Worm (Caenorhabditis elegans) whole organism, L4/young adult: ENCODE data around the gene grd-9.

Experiments used
- W03F9.2 ChIP-seq: fragments of 150-350 bp; optimal IDR thresholded peaks from 2 replicates; lab custom pipeline; 2014; ENCODE audit warnings: missing biosample characterization, missing genetic modification characterization
- dao-5 ChIP-seq: sonication (generic microtip); optimal IDR thresholded peaks from 2 replicates; lab custom pipeline; 2016; ENCODE audit warnings: missing genotype, missing genetic modification characterization, moderate library complexity, missing compliant biosample characterization
- him-1 ChIP-seq: sonication (generic microtip); optimal IDR thresholded peaks from 2 replicates; lab custom pipeline; 2016; ENCODE audit warnings: missing genotype, missing genetic modification reagents, missing genetic modification characterization, missing compliant biosample characterization

Gene grd-9

DNA sequence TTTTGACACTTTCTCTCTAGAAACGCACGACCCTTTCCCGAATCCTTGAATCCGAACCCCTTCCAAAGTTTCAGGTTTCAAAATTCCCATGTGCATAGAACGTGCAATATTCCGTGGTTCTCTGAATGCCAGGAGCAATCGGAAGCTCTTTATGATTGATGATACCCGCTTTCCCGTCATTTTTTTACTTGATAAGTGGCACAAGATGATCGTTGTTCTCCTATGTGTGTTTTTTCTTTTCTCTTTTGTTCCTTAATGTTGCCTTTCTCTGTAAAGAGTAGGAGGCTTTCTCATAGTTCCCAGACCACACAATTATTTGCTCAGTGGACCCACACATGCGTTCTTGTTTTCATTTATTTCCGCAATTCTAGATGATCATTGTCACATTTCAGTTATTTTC is 6.3 kb upstream of the grd-9 start:
- TF ChIP-seq him-1 (tag; lab: Kevin White, UChicago) (no peak), dao-5 (tag; lab: Kevin White, UChicago) (no peak), W03F9.2 (no peak)

DNA sequence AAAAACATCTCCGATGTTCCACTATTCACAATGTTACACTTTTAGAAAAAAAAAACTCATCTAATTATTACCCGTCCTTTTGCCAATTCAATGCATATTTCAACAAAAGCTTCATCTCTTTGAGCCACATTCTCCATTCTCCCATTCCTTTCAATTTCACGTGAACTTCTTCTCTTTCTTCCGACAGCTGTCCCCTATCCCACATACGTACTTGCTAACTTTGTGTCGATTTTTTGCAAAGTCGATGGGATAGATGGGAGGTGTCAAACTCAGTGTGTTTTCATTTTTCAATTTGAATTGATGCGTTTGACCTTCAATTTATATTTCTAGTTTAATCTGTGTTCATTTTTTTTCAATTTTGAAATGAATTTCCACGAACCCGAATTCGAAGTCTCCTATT is 3.9 kb upstream of the grd-9 start:
- TF ChIP-seq him-1 (tag; lab: Kevin White, UChicago) (no peak), W03F9.2 (no peak), dao-5 (tag; lab: Kevin White, UChicago) (no peak)

DNA sequence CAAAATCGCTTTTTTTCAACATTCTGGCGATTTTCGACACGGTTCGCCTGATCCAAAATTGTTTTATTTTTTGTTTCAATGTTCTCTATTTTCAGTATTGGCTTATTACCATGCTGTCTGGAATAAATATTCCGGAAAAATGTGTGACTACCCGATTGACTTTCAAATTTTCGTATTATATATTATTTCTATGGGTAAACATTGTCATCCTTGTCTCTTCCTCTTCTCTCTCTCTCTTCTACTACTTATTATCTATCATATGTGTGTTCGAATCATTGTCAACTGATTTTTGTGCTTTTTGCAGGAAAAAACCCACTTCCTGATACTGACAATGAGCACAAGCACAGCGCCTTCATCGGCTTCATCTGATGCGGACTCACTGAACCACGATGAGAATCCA is 2.1 kb upstream of the grd-9 start, which contains the start of gene C04E6.7:
Gene C04E6.7, plus strand, starts transcription at position 301 of the 400 bp plus-strand sequence.
- TF ChIP-seq W03F9.2: no peak
- no peak for TF ChIP-seq him-1 (tag; lab: Kevin White, UChicago)
- TF ChIP-seq dao-5 (tag; lab: Kevin White, UChicago): no peak

ce11 chrV:5899940-5900339 is 4.8 kb downstream of the grd-9 start, which contains the start of gene srd-16:
srd-16 (minus strand) TSS chrV:5900040.
- TF ChIP-seq W03F9.2 (no peak), dao-5 (tag; lab: Kevin White, UChicago) (no peak), him-1 (tag; lab: Kevin White, UChicago) (no peak)

DNA sequence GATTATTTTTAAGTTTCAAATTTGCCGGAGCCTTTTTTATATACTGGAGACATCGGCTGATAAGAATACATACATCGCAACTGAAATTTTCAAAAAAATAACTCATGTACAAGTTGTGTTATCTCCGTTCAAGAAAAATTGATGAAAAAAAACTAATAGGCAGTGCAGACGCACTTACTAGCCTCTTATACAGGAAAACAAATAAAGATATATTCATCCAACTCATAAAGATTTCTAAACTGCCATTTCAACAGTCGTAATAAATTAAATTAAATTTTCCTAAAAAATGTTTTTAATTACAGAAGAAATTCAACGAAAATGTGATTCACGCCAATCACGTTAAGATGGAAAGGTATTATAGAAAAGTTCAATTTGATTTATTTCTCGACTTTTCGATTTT is 6.7 kb downstream of the grd-9 start, which contains the start of gene C04E6.5:
Gene C04E6.5, plus strand, starts transcription at position 301 of the 400 bp plus-strand sequence.
- TF ChIP-seq him-1 (tag; lab: Kevin White, UChicago): no peak
- no peak for TF ChIP-seq dao-5 (tag; lab: Kevin White, UChicago)
- TF ChIP-seq W03F9.2: no peak

DNA sequence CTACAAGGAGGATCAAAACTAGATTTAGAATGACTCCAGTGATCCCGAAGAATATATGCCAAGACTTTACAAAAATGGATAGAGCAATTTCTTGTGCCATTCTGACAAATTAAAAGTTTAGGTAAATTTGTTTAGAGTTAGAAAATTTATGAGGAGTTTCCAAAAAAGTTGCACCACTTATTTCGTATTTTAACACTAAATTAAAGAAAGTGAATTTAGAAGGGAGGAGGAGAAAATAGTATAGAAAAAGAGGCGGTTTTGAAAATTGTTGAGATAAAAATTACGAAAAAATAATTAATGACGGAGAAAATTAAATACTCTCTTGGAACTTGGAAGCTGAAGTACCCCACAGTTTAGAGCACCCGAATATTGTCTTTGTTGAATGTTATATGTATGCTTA is 11.1 kb downstream of the grd-9 start, which contains the start of gene srd-15:
Gene srd-15, minus strand, starts transcription at position 101 of the 400 bp plus-strand sequence.
- TF ChIP-seq dao-5 (tag; lab: Kevin White, UChicago) (no peak), W03F9.2 (no peak), him-1 (tag; lab: Kevin White, UChicago) (no peak)

- TF ChIP-seq W03F9.2 (no peak), dao-5 (tag; lab: Kevin White, UChicago) (no peak), him-1 (tag; lab: Kevin White, UChicago) (no peak)
Observed at ce11 chrV:5907090-5907489, 12.0 kb downstream of the grd-9 start, which contains the start of gene C04E6.4. C04E6.4 (plus strand) TSS chrV:5907390.

- TF ChIP-seq him-1 (tag; lab: Kevin White, UChicago) (no peak), W03F9.2 (no peak), dao-5 (tag; lab: Kevin White, UChicago) (no peak)
Observed at ce11 chrV:5912426-5912825, 17.3 kb downstream of the grd-9 start, which contains the start of gene C04E6.13. C04E6.13 (plus strand) TSS chrV:5912726.

ce11 chrV:5916862-5917261 is 21.7 kb downstream of the grd-9 start:
- TF ChIP-seq dao-5 (tag; lab: Kevin White, UChicago): no peak
- no peak for TF ChIP-seq him-1 (tag; lab: Kevin White, UChicago)
- no peak for TF ChIP-seq W03F9.2

DNA sequence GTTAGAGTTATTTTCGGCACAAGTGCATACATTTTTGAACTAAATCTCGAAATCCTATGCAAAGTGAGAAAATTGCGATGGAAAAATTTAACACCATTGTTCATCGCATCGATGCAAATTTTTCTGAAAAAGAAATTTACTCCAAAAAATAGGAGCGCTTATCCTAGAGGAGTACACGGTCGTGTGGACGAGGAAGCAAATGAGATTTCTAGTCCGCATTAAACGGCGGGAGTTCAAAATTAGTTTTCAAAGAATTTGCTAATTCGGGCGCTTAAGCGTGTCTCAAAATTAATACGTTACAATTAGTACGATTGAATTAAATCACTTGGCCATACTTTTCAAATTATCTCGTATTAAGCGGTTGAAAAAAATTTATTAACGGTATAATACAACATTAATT is 22.6 kb downstream of the grd-9 start, which contains the start of gene lrpr-1:
Gene lrpr-1, minus strand, starts transcription at position 185 of the 400 bp plus-strand sequence.
- peak; percentile 89 for TF ChIP-seq him-1 (tag; lab: Kevin White, UChicago)
- no peak for TF ChIP-seq W03F9.2

- TF ChIP-seq him-1 (tag; lab: Kevin White, UChicago) (no peak), W03F9.2 (no peak), dao-5 (tag; lab: Kevin White, UChicago) (no peak)
Observed at ce11 chrV:5919887-5920286, 24.8 kb downstream of the grd-9 start, which contains the start of gene C04E6.12. C04E6.12 (minus strand) TSS chrV:5919987.

DNA sequence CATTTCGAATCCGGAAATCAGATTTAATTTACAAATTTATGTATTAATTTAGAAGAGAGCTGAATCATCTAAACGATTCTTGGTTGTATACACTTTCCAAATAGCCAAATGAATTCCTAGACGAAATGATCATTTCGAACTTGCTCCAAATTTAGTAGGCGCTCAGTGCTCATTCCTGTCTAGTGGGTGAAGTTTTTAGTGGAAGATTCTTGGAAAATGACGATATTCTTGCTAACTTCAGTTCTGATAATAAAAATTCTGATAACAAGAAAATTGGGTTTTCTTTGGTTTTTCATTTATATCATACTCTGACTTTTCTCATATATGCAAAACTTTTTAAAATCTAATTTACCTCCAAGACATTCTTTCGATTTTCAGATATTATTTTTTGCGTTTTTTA is 26.6 kb downstream of the grd-9 start:
- no peak for TF ChIP-seq him-1 (tag; lab: Kevin White, UChicago)
- TF ChIP-seq W03F9.2: no peak
- no peak for TF ChIP-seq dao-5 (tag; lab: Kevin White, UChicago)

ce11 chrV:5922236-5922635 is 27.1 kb downstream of the grd-9 start, which contains the start of gene srsx-18:
srsx-18 (plus strand) TSS chrV:5922536.
- TF ChIP-seq dao-5 (tag; lab: Kevin White, UChicago) (no peak), him-1 (tag; lab: Kevin White, UChicago) (no peak), W03F9.2 (no peak)

DNA sequence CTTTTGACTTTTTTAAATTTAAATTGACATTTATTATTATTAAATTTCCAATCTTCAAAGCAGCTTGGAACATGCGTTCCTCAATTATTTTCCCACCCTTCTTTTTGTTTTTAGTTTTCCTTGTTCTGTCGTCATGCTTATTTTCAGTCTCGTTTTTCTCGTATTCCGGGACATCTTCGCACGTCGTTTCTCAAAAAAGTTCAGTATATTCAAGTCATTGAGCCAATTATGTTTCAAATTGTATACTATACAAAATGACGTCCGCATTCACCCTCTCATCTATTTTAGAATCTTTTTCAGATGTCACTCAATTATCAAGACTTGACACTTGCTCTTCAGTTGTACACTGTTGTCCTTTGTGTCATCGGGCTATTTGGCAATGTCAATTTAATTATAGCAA is 32.2 kb downstream of the grd-9 start, which contains the start of gene srsx-17:
Gene srsx-17, plus strand, starts transcription at position 301 of the 400 bp plus-strand sequence.
- TF ChIP-seq dao-5 (tag; lab: Kevin White, UChicago): no peak

DNA sequence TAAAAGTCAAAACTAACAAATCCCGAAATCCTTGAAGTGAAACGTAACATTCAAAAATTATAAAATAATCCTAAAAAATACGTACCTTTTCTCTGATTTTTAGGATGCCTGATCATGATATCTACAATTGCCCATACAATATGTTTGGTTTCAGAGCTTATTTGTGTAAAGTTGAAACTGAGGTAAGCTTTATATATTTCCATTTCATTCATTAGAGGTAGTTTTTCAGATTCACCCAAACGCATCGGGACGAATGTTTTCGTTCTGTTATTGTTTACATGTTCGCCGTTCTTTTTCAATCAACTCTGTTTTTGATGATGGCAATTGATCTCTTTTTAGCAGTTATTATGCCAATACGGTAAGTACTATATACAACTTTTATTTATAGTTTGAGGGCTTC is 32.9 kb downstream of the grd-9 start:
- TF ChIP-seq him-1 (tag; lab: Kevin White, UChicago): no peak
- no peak for TF ChIP-seq W03F9.2
- TF ChIP-seq dao-5 (tag; lab: Kevin White, UChicago): no peak
